Worm (Caenorhabditis elegans) whole organism, young adult: ENCODE results near the gene usp-33.

Experiments used
- B0035.1 ChIP-seq: sonication (generic microtip); optimal IDR thresholded peaks from 2 replicates; lab custom pipeline; 2016; ENCODE audit warnings: missing genetic modification characterization, mild to moderate bottlenecking, missing compliant biosample characterization, missing genotype, missing genetic modification reagents
- B0261.1 ChIP-seq: sonication (generic microtip); optimal IDR thresholded peaks from 2 replicates; lab custom pipeline; 2016; ENCODE audit warnings: mild to moderate bottlenecking, missing genetic modification characterization, moderate library complexity, missing compliant biosample characterization
- B0336.3 ChIP-seq: fragments of 200-800 bp; sonication (Bioruptor generic); IDR thresholded peaks from 2 replicates; pipeline ENCODE4 v1.3.6; 2022; ENCODE audit warnings: missing genetic modification characterization, missing compliant biosample characterization
- C06A6.2 ChIP-seq: fragments of 200-800 bp; sonication (Bioruptor generic); conservative IDR thresholded peaks from 2 replicates; pipeline ENCODE4 v1.3.6; 2022; ENCODE audit warnings: missing genetic modification characterization, missing compliant biosample characterization
- F33H1.4 ChIP-seq: fragments of 200-800 bp; sonication (Bioruptor generic); IDR thresholded peaks from 2 replicates; pipeline ENCODE4 v1.3.6; 2022; ENCODE audit warnings: missing genetic modification reagents, missing genetic modification characterization, missing compliant biosample characterization
- K11D2.4 ChIP-seq: fragments of 200-800 bp; sonication (Bioruptor generic); IDR thresholded peaks from 2 replicates; pipeline ENCODE4 v1.3.6; 2022; ENCODE audit warnings: missing genetic modification reagents, missing genetic modification characterization, missing compliant biosample characterization
- K12H6.12 ChIP-seq: fragments of 200-800 bp; sonication (Bioruptor generic); optimal IDR thresholded peaks from 2 replicates; lab custom pipeline; 2018; ENCODE audit warnings: mild to moderate bottlenecking, missing genetic modification characterization, missing compliant biosample characterization
- Y56A3A.18 ChIP-seq: fragments of 200-800 bp; sonication (Bioruptor generic); IDR thresholded peaks from 2 replicates; pipeline ENCODE4 v1.3.6; 2022; ENCODE audit warnings: missing genetic modification reagents, missing genetic modification characterization, missing compliant biosample characterization
- ZK185.1 ChIP-seq: sonication (generic microtip); optimal IDR thresholded peaks from 2 replicates; lab custom pipeline; 2016; ENCODE audit warnings: mild to moderate bottlenecking, missing genetic modification characterization, missing compliant biosample characterization; ENCODE audit not compliant: poor library complexity, severe bottlenecking
- ama-1 ChIP-seq, 3 experiments: fragments of 150-350 bp in 1 of 3; sonication (generic microtip) in 2 of 3; optimal IDR thresholded peaks; 2 replicates each; lab custom pipeline; 2014 to 2018; ENCODE audit warnings: missing biosample characterization in 2 of 3, missing genetic modification characterization in 2 of 3, missing genetic modification reagents in 2 of 3
- atf-7 ChIP-seq: sonication (generic microtip); optimal IDR thresholded peaks from 2 replicates; lab custom pipeline; 2017; ENCODE audit warnings: mild to moderate bottlenecking, missing genetic modification characterization, missing compliant biosample characterization
- athp-1 ChIP-seq: sonication (generic microtip); optimal IDR thresholded peaks from 2 replicates; lab custom pipeline; 2017; ENCODE audit warnings: mild to moderate bottlenecking, missing genetic modification characterization, missing compliant biosample characterization
- attf-5 ChIP-seq: fragments of 200-800 bp; sonication (Bioruptor generic); optimal IDR thresholded peaks from 2 replicates; lab custom pipeline; 2018; ENCODE audit warnings: mild to moderate bottlenecking, missing genetic modification characterization, missing compliant biosample characterization
- cebp-1 ChIP-seq, 2 experiments: fragments of 200-800 bp in 1 of 2; sonication (Bioruptor generic) in 1 of 2; sonication (generic microtip) in 1 of 2; IDR thresholded peaks in 1 of 2; optimal IDR thresholded peaks in 1 of 2; 2 replicates each; pipeline versions ENCODE4 v1.3.6 to Lab custom; 2017 to 2022; ENCODE audit warnings: missing compliant biosample characterization in 2 of 2, missing genetic modification characterization in 2 of 2, mild to moderate bottlenecking in 1 of 2, missing genetic modification reagents in 1 of 2, moderate library complexity in 1 of 2
- ceh-27 ChIP-seq: fragments of 200-800 bp; sonication (Bioruptor generic); optimal IDR thresholded peaks from 2 replicates; lab custom pipeline; 2018; ENCODE audit warnings: mild to moderate bottlenecking, missing genetic modification characterization, moderate library complexity, missing compliant biosample characterization
- efl-1 ChIP-seq: fragments of 150-350 bp; optimal IDR thresholded peaks from 2 replicates; lab custom pipeline; 2014; ENCODE audit warnings: missing biosample characterization, missing genetic modification reagents, missing genetic modification characterization
- egl-18 ChIP-seq: fragments of 200-800 bp; sonication (Bioruptor generic); IDR thresholded peaks from 2 replicates; pipeline ENCODE4 v1.3.6; 2022; ENCODE audit warnings: missing genetic modification reagents, missing genetic modification characterization, missing compliant biosample characterization
- egrh-3 ChIP-seq: fragments of 200-800 bp; sonication (Bioruptor generic); IDR thresholded peaks from 2 replicates; pipeline ENCODE4 v1.3.6; 2022; ENCODE audit warnings: missing genetic modification reagents, missing genetic modification characterization, missing compliant biosample characterization
- ets-4 ChIP-seq: fragments of 200-800 bp; sonication (Bioruptor generic); optimal IDR thresholded peaks from 2 replicates; lab custom pipeline; 2018; ENCODE audit warnings: mild to moderate bottlenecking, missing genetic modification characterization, missing compliant biosample characterization
- gei-17 ChIP-seq: fragments of 200-800 bp; sonication (Bioruptor generic); optimal IDR thresholded peaks from 2 replicates; lab custom pipeline; 2018; ENCODE audit warnings: mild to moderate bottlenecking, missing genetic modification characterization, missing compliant biosample characterization
- him-1 ChIP-seq: sonication (generic microtip); optimal IDR thresholded peaks from 2 replicates; lab custom pipeline; 2016; ENCODE audit warnings: missing genotype, missing genetic modification reagents, missing genetic modification characterization, missing compliant biosample characterization
- hlh-12 ChIP-seq: sonication (generic microtip); optimal IDR thresholded peaks from 2 replicates; lab custom pipeline; 2016; ENCODE audit warnings: missing genetic modification characterization, missing compliant biosample characterization
- hmg-1.2 ChIP-seq: fragments of 200-800 bp; sonication (Bioruptor generic); IDR thresholded peaks from 2 replicates; pipeline ENCODE4 v1.3.6; 2022; ENCODE audit warnings: missing genetic modification reagents, missing genetic modification characterization, missing compliant biosample characterization
- let-607 ChIP-seq, 2 experiments: fragments of 200-800 bp in 1 of 2; sonication (Bioruptor generic) in 1 of 2; sonication (generic microtip) in 1 of 2; optimal IDR thresholded peaks; 2 replicates each; lab custom pipeline; 2016 to 2018; ENCODE audit warnings: mild to moderate bottlenecking in 2 of 2, missing compliant biosample characterization in 2 of 2, missing genetic modification characterization in 2 of 2, moderate library complexity in 2 of 2, missing genotype in 1 of 2
- lin-26 ChIP-seq: fragments of 200-800 bp; sonication (Bioruptor generic); IDR thresholded peaks from 2 replicates; pipeline ENCODE4 v1.3.6; 2022; ENCODE audit warnings: missing genetic modification reagents, missing genetic modification characterization, missing compliant biosample characterization
- lin-35 ChIP-seq, 3 experiments: fragments of 150-350 bp in 2 of 3; sonication (generic microtip) in 1 of 3; optimal IDR thresholded peaks; 2 replicates each; lab custom pipeline; 2014 to 2018; ENCODE audit warnings: missing biosample characterization in 3 of 3, missing genetic modification characterization in 3 of 3, missing genetic modification reagents in 3 of 3
- lin-40 ChIP-seq: sonication (generic microtip); optimal IDR thresholded peaks from 2 replicates; lab custom pipeline; 2016; ENCODE audit warnings: missing genetic modification characterization, mild to moderate bottlenecking, missing compliant biosample characterization, missing genotype, missing genetic modification reagents
- lsy-27 ChIP-seq: sonication (generic microtip); optimal IDR thresholded peaks from 2 replicates; lab custom pipeline; 2017; ENCODE audit warnings: missing genetic modification characterization, mild to moderate bottlenecking, missing compliant biosample characterization, antibody characterized with exemption, missing genotype, borderline replicate concordance; ENCODE audit not compliant: insufficient read depth
- madf-10 ChIP-seq: sonication (generic microtip); optimal IDR thresholded peaks from 2 replicates; lab custom pipeline; 2016; ENCODE audit warnings: mild to moderate bottlenecking, missing genetic modification characterization, missing compliant biosample characterization
- madf-3 ChIP-seq: fragments of 200-800 bp; sonication (Bioruptor generic); IDR thresholded peaks from 2 replicates; pipeline ENCODE4 v1.3.6; 2022; ENCODE audit warnings: missing genetic modification reagents, missing genetic modification characterization, missing compliant biosample characterization
- mcd-1 ChIP-seq: fragments of 200-800 bp; sonication (Bioruptor generic); IDR thresholded peaks from 2 replicates; pipeline ENCODE4 v1.3.6; 2022; ENCODE audit warnings: missing genetic modification reagents, missing genetic modification characterization, missing compliant biosample characterization
- mes-4 ChIP-seq: sonication (generic microtip); optimal IDR thresholded peaks from 2 replicates; lab custom pipeline; 2016; ENCODE audit warnings: missing genotype, missing genetic modification characterization, missing compliant biosample characterization
- nhr-80 ChIP-seq: sonication (generic microtip); optimal IDR thresholded peaks from 2 replicates; lab custom pipeline; 2016; ENCODE audit warnings: missing genetic modification characterization, missing compliant biosample characterization
- rcor-1 ChIP-seq: fragments of 200-800 bp; sonication (Bioruptor generic); IDR thresholded peaks from 2 replicates; pipeline ENCODE4 v1.3.6; 2022; ENCODE audit warnings: missing genetic modification reagents, missing genetic modification characterization, missing compliant biosample characterization
- snpc-1.3 ChIP-seq: sonication (generic microtip); optimal IDR thresholded peaks from 2 replicates; lab custom pipeline; 2017; ENCODE audit warnings: missing genetic modification characterization, mild to moderate bottlenecking, missing compliant biosample characterization, antibody characterized with exemption, moderate library complexity, missing genotype, missing genetic modification reagents; ENCODE audit not compliant: insufficient read depth
- snpc-4 ChIP-seq, 5 experiments: fragments of 150-350 bp in 1 of 5; sonication (generic microtip) in 4 of 5; optimal IDR thresholded peaks; 2 replicates each; lab custom pipeline; 2014 to 2018; ENCODE audit warnings: missing genetic modification characterization in 5 of 5, missing biosample characterization in 3 of 5, antibody characterized with exemption in 2 of 5, mild to moderate bottlenecking in 2 of 5, missing compliant biosample characterization in 2 of 5, missing genotype in 2 of 5, moderate library complexity in 2 of 5, missing genetic modification reagents in 1 of 5
- somi-1 ChIP-seq: fragments of 200-800 bp; sonication (Bioruptor generic); optimal IDR thresholded peaks from 2 replicates; lab custom pipeline; 2018; ENCODE audit warnings: mild to moderate bottlenecking, missing genetic modification characterization, missing compliant biosample characterization
- tbp1 ChIP-seq: fragments of 200-800 bp; sonication (Bioruptor generic); optimal IDR thresholded peaks from 2 replicates; lab custom pipeline; 2018; ENCODE audit warnings: mild to moderate bottlenecking, missing genetic modification characterization, missing compliant biosample characterization
- unc-62 ChIP-seq: fragments of 150-350 bp; optimal IDR thresholded peaks from 2 replicates; lab custom pipeline; 2014; ENCODE audit warnings: missing biosample characterization, missing genetic modification reagents, missing genetic modification characterization
- zfh-2 ChIP-seq: fragments of 200-800 bp; sonication (Bioruptor generic); conservative IDR thresholded peaks from 2 replicates; pipeline ENCODE4 v1.3.6; 2022; ENCODE audit warnings: missing genetic modification reagents, missing genetic modification characterization, missing compliant biosample characterization
- zim-3 ChIP-seq: sonication (generic microtip); optimal IDR thresholded peaks from 2 replicates; lab custom pipeline; 2017; ENCODE audit warnings: mild to moderate bottlenecking, missing genetic modification characterization, moderate library complexity, missing compliant biosample characterization
- ztf-18 ChIP-seq: sonication (generic microtip); optimal IDR thresholded peaks from 2 replicates; lab custom pipeline; 2016; ENCODE audit warnings: missing genotype, mild to moderate bottlenecking, missing genetic modification characterization, missing compliant biosample characterization
- ztf-26 ChIP-seq: sonication (generic microtip); optimal IDR thresholded peaks from 2 replicates; lab custom pipeline; 2017; ENCODE audit warnings: missing genetic modification characterization, missing compliant biosample characterization
- ztf-3 ChIP-seq: fragments of 200-800 bp; sonication (Bioruptor generic); optimal IDR thresholded peaks from 2 replicates; lab custom pipeline; 2018; ENCODE audit warnings: mild to moderate bottlenecking, missing genetic modification characterization, missing compliant biosample characterization

The usp-33 gene

ce11 chrX:15567986-15568940 lies 22.9 kb upstream of the usp-33 start, which contains the start of gene dyn-1:
Gene dyn-1 (plus strand): TSS chrX:15568890.
- TF ChIP-seq lin-26 (GFP tag; lab: Robert Waterston, UW) (0 out of 2 replicates have a peak, but pooled peaks have one; percentile 13), rcor-1 (GFP tag; lab: Robert Waterston, UW) (no peak), C06A6.2 (GFP tag; lab: Robert Waterston, UW) (peak; percentile 48), F33H1.4 (GFP tag; lab: Robert Waterston, UW) (no peak), hlh-12 (tag; lab: Kevin White, UChicago) (no peak), gei-17 (peak; percentile 61), attf-5 (peak; percentile 87), madf-10 (tag; lab: Kevin White, UChicago) (peak; percentile 39), lin-40 (tag; lab: Kevin White, UChicago) (peak; percentile 65), nhr-80 (tag; lab: Kevin White, UChicago) (peak; percentile 95), egrh-3 (GFP tag; lab: Robert Waterston, UW) (peak; percentile 39), ets-4 (GFP tag; lab: Kevin White, UChicago) (no peak), somi-1 (GFP tag; lab: Kevin White, UChicago) (peak; percentile 18), egl-18 (no peak), B0261.1 (tag; lab: Kevin White, UChicago) (no peak), B0336.3 (peak; percentile 49; the same call in 1 of the 2 replicates), ama-1 (optimal IDR thresholded peaks at IDR 0.05; lab: Kevin White, UChicago) (no peak), ama-1 (GFP tag; optimal IDR thresholded peaks at IDR 0.05; lab: Kevin White, UChicago) (peak in 1 of 2 experiments; percentile 2), zfh-2 (GFP tag; lab: Robert Waterston, UW) (peak; percentile 92), ceh-27 (peak; percentile 3), ztf-26 (peak; percentile 76), ztf-18 (peak; percentile 92), ztf-3 (GFP tag; lab: Kevin White, UChicago) (peak; percentile 7), tbp1 (GFP tag; lab: Kevin White, UChicago) (peak; percentile 13), B0035.1 (tag; lab: Kevin White, UChicago) (no peak), Y56A3A.18 (GFP tag; lab: Robert Waterston, UW) (no peak), mcd-1 (GFP tag; lab: Robert Waterston, UW) (peak; percentile 64), snpc-4 (GFP tag; optimal IDR thresholded peaks at IDR 0.05; lab: Kevin White, UChicago) (no peak), snpc-4 (tag; optimal IDR thresholded peaks at IDR 0.05; lab: Kevin White, UChicago) (peak in 3 of 4 experiments; percentile 39 to 46 (median 40)), mes-4 (tag; lab: Kevin White, UChicago) (no peak), cebp-1 (GFP tag; IDR thresholded peaks at IDR 0.05; lab: Robert Waterston, UW) (no peak; the same call in 1 of the 2 replicates), cebp-1 (tag; optimal IDR thresholded peaks at IDR 0.05; lab: Kevin White, UChicago) (peak; percentile 82), athp-1 (no peak), let-607 (tag; optimal IDR thresholded peaks at IDR 0.05; lab: Kevin White, UChicago) (peak; percentile 29 to 62), hmg-1.2 (GFP tag; lab: Robert Waterston, UW) (peak; percentile 57; the same call in 1 of the 2 replicates), efl-1 (GFP tag; lab: Kevin White, UChicago) (peak; percentile 28), madf-3 (peak; percentile 64; the same call in 1 of the 2 replicates), atf-7 (peak; percentile 47), K12H6.12 (tag; lab: Kevin White, UChicago) (peak; percentile 36), snpc-1.3 (tag; lab: Kevin White, UChicago) (no peak), him-1 (no peak), ZK185.1 (no peak), K11D2.4 (GFP tag; lab: Robert Waterston, UW) (peak; percentile 70), lin-35 (GFP tag; optimal IDR thresholded peaks at IDR 0.05; lab: Kevin White, UChicago) (peak in 1 of 3 experiments; percentile 7), lsy-27 (no peak), unc-62 (GFP tag; lab: Kevin White, UChicago) (no peak), zim-3 (tag; lab: Kevin White, UChicago) (no peak)
